Worm (Caenorhabditis elegans): ENCODE measurements around the gene nspc-17.
A peak's percentile ranks its signal among the peaks of the same experiment; 100 is the strongest.

DNA sequence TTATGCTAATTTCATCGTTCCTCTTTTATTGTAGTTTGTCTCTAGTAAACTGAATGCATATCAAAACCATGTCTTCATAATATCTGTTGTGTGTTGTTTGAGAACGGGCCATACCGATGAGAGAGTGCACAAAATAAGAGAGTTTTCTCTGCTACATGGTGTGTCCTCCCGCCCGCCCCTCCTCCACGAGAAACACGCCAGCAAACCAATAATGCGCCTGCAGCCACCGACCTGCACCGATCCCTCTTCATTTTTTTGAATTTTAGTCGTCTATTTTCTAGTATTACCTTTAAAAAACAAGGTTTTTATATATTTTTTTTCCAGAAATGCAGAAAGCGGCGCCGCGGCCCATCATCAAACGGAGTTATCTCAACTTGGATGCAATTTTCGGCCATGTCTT, 44.7 kb downstream of the nspc-17 start, which contains the start of gene gfi-3:
- TF ChIP-seq W03F9.2 (tag; optimal IDR thresholded peaks at IDR 0.05) (peak; percentile 41), dao-5 (tag; optimal IDR thresholded peaks at IDR 0.05) (no peak)

All from whole organism, L4/young adult.